Fruit fly (Drosophila melanogaster) whole organism, wandering third instar larva: Measurements from ENCODE around the gene RagA-B.
A peak's percentile ranks its signal among the peaks of the same experiment; 100 is the strongest.

Experiments used
- Abd-B ChIP-seq: fragments of >200 bp; optimal IDR thresholded peaks from 2 replicates; lab custom pipeline; 2017; ENCODE audit warnings: missing biosample characterization, missing genetic modification characterization
- CG32264 ChIP-seq: fragments of 200-800 bp; sonication (Bioruptor generic); optimal IDR thresholded peaks from 2 replicates; lab custom pipeline; 2016; ENCODE audit warnings: missing biosample characterization, missing genetic modification characterization
- CG9705 ChIP-seq: fragments of 200-800 bp; sonication (Bioruptor generic); optimal IDR thresholded peaks from 2 replicates; lab custom pipeline; 2018; ENCODE audit warnings: missing biosample characterization, mild to moderate bottlenecking, missing genetic modification characterization
- CrebA ChIP-seq: fragments of 200-800 bp; sonication (Bioruptor generic); optimal IDR thresholded peaks from 2 replicates; lab custom pipeline; 2016; ENCODE audit warnings: missing biosample characterization, mild to moderate bottlenecking, missing genetic modification characterization, borderline replicate concordance
- Dfd ChIP-seq: fragments of >200 bp; optimal IDR thresholded peaks from 2 replicates; lab custom pipeline; 2017; ENCODE audit warnings: missing biosample characterization, missing genetic modification characterization
- Dif ChIP-seq: fragments of 200-275, 200-300 bp; sonication (Bioruptor generic); optimal IDR thresholded peaks from 2 replicates; lab custom pipeline; 2018; ENCODE audit warnings: missing biosample characterization, missing genetic modification characterization; ENCODE audit not compliant: partially characterized antibody
- GATAd ChIP-seq: sonication (Bioruptor generic); optimal IDR thresholded peaks from 2 replicates; lab custom pipeline; 2016; ENCODE audit warnings: missing biosample characterization, missing genetic modification characterization
- HLH106 ChIP-seq: fragments of 200-800 bp; optimal IDR thresholded peaks from 3 replicates; lab custom pipeline; 2019; ENCODE audit warnings: missing biosample characterization, mild to moderate bottlenecking, missing genetic modification characterization, moderate library complexity
- Hnf4 ChIP-seq: fragments of 200-800 bp; sonication (Bioruptor generic); optimal IDR thresholded peaks from 2 replicates; lab custom pipeline; 2016; ENCODE audit warnings: missing biosample characterization, mild to moderate bottlenecking, missing genetic modification characterization
- Jra ChIP-seq: sonication (Bioruptor generic); optimal IDR thresholded peaks from 2 replicates; lab custom pipeline; 2016; ENCODE audit warnings: missing biosample characterization, missing genetic modification characterization
- Mio ChIP-seq: sonication (Bioruptor generic); optimal IDR thresholded peaks from 2 replicates; lab custom pipeline; 2016; ENCODE audit warnings: missing biosample characterization, missing genetic modification characterization
- Myc ChIP-seq: fragments of >200 bp; optimal IDR thresholded peaks from 2 replicates; lab custom pipeline; 2017
- N ChIP-seq: fragments of >200 bp; optimal IDR thresholded peaks from 2 replicates; lab custom pipeline; 2018; ENCODE audit warnings: missing biosample characterization, missing external identifiers, missing genetic modification characterization
- OdsH ChIP-seq: fragments of 200-800 bp; sonication (Bioruptor generic); optimal IDR thresholded peaks from 2 replicates; lab custom pipeline; 2016; ENCODE audit warnings: missing biosample characterization, mild to moderate bottlenecking, missing genetic modification characterization
- Rel ChIP-seq, 2 experiments: fragments of 200-800 bp; sonication (Bioruptor generic) in 1 of 2; optimal IDR thresholded peaks; 2 replicates in 1 of 2; 3 replicates in 1 of 2; lab custom pipeline; 2016 to 2019; ENCODE audit warnings: mild to moderate bottlenecking in 2 of 2, missing biosample characterization in 2 of 2, missing genetic modification characterization in 2 of 2, moderate library complexity in 1 of 2
- Sp1 ChIP-seq: fragments of 200-800 bp; sonication (Bioruptor generic); optimal IDR thresholded peaks from 3 replicates; lab custom pipeline; 2019; ENCODE audit warnings: missing biosample characterization, mild to moderate bottlenecking, missing genetic modification characterization, moderate library complexity
- Vsx2 ChIP-seq: fragments of 200-300, 225-300 bp; sonication (Bioruptor generic); optimal IDR thresholded peaks from 2 replicates; lab custom pipeline; 2018; ENCODE audit warnings: missing biosample characterization, missing genetic modification characterization; ENCODE audit not compliant: partially characterized antibody
- br ChIP-seq: fragments of 200-800 bp; sonication (Bioruptor generic); optimal IDR thresholded peaks from 2 replicates; lab custom pipeline; 2016; ENCODE audit warnings: missing biosample characterization, missing genetic modification characterization
- brk ChIP-seq: fragments of 200-800 bp; sonication (Bioruptor generic); optimal IDR thresholded peaks from 2 replicates; lab custom pipeline; 2016; ENCODE audit warnings: missing biosample characterization, mild to moderate bottlenecking, missing genetic modification characterization
- dl ChIP-seq, 2 experiments: fragments of 175-275, 200-275 bp in 1 of 2; fragments of 200-275 bp in 1 of 2; sonication (Bioruptor generic); optimal IDR thresholded peaks; lab custom pipeline; 2018; ENCODE audit warnings: mild to moderate bottlenecking in 2 of 2, missing biosample characterization in 2 of 2, missing genetic modification characterization in 2 of 2, moderate library complexity in 2 of 2; ENCODE audit not compliant: partially characterized antibody in 2 of 2, insufficient read depth in 1 of 2
- dmrt93B ChIP-seq: fragments of 200-800 bp; sonication (Bioruptor generic); optimal IDR thresholded peaks from 2 replicates; lab custom pipeline; 2018; ENCODE audit warnings: missing biosample characterization, mild to moderate bottlenecking, missing genetic modification characterization
- ey ChIP-seq: fragments of 200-800 bp; sonication (Bioruptor generic); optimal IDR thresholded peaks from 2 replicates; lab custom pipeline; 2016; ENCODE audit warnings: missing biosample characterization, missing genetic modification characterization
- fru ChIP-seq: fragments of 200-800 bp; sonication (Bioruptor generic); optimal IDR thresholded peaks from 3 replicates; lab custom pipeline; 2016; ENCODE audit warnings: missing biosample characterization, mild to moderate bottlenecking, missing genetic modification characterization
- h ChIP-seq: fragments of 200-800 bp; sonication (Bioruptor generic); optimal IDR thresholded peaks from 3 replicates; lab custom pipeline; 2016; ENCODE audit warnings: missing biosample characterization, mild to moderate bottlenecking, missing genetic modification characterization
- jim ChIP-seq: fragments of 175-275, 200-325 bp; sonication (Bioruptor generic); optimal IDR thresholded peaks from 2 replicates; lab custom pipeline; 2016; ENCODE audit warnings: missing biosample characterization, mild to moderate bottlenecking, missing genetic modification characterization
- pan ChIP-seq: fragments of >200 bp; optimal IDR thresholded peaks from 2 replicates; lab custom pipeline; 2017
- psq ChIP-seq: fragments of 200-800 bp; sonication (Bioruptor generic); optimal IDR thresholded peaks from 3 replicates; lab custom pipeline; 2017; ENCODE audit warnings: missing biosample characterization, mild to moderate bottlenecking, missing genetic modification characterization, moderate library complexity
- rgr ChIP-seq: fragments of 200-800 bp; sonication (Bioruptor generic); optimal IDR thresholded peaks from 3 replicates; lab custom pipeline; 2016; ENCODE audit warnings: missing biosample characterization, mild to moderate bottlenecking, missing genetic modification characterization
- sage ChIP-seq: fragments of 200-800 bp; sonication (Bioruptor generic); optimal IDR thresholded peaks from 2 replicates; lab custom pipeline; 2016; ENCODE audit warnings: missing biosample characterization, mild to moderate bottlenecking, missing genetic modification characterization
- usp ChIP-seq: fragments of >200 bp; optimal IDR thresholded peaks from 2 replicates; lab custom pipeline; 2017; ENCODE audit warnings: missing biosample characterization, missing genetic modification characterization
- woc ChIP-seq: sonication (Bioruptor generic); optimal IDR thresholded peaks from 2 replicates; lab custom pipeline; 2016; ENCODE audit warnings: missing biosample characterization, mild to moderate bottlenecking, missing genetic modification characterization

RagA-B gene

DNA sequence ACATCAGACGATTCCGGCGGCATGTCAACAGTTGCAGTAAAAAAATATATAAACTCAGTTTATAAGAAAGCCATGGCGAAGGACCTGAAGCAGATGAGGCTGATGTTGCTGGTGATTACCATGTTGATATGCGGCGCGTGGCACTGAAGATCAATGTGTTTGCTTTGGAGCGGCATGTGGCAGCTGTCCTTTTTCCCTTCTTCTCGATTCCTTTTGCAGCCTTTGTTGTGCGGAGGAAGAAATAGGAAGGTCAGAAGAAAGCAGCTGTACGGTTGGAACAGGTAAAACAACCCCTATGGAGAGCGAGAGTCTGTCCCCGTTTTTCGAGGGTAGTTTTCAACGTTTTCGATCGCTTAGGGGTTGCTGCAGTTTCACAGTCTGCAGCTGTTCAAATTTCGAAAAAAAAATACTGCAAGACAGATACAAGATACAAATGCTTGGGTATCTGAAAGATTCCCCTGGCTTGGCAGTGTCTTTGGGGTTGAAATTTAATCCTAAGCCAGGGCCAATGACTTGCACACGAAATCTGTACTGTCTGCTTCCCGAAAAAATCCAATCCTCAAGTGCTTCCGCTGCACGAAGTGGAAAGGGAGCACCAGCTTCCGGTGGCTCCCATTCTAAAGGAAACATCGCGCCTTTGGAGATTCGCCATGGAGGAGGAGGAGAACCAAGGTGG, 40.9 kb upstream of the RagA-B start:
- TF ChIP-seq h (GFP tag; lab: Kevin White, UChicago) (no peak), N (GFP tag; lab: Kevin White, UChicago) (no peak), rgr (GFP tag; lab: Kevin White, UChicago) (no peak), CG9705 (GFP tag; lab: Kevin White, UChicago) (no peak), fru (GFP tag; lab: Kevin White, UChicago) (no peak), Hnf4 (GFP tag; lab: Kevin White, UChicago) (no peak), ey (no peak), Jra (GFP tag; lab: Kevin White, UChicago) (no peak), OdsH (GFP tag; lab: Kevin White, UChicago) (no peak), Dfd (GFP tag; lab: Kevin White, UChicago) (no peak), Myc (no peak), dmrt93B (GFP tag; lab: Kevin White, UChicago) (no peak), br (GFP tag; lab: Kevin White, UChicago) (no peak), Mio (no peak), Sp1 (no peak), dl (GFP tag; optimal IDR thresholded peaks at IDR 0.05; lab: Kevin White, UChicago; ENCODE audit: insufficient read depth in 1 of 2, partially characterized antibody in 2 of 2) (no peak)

DNA sequence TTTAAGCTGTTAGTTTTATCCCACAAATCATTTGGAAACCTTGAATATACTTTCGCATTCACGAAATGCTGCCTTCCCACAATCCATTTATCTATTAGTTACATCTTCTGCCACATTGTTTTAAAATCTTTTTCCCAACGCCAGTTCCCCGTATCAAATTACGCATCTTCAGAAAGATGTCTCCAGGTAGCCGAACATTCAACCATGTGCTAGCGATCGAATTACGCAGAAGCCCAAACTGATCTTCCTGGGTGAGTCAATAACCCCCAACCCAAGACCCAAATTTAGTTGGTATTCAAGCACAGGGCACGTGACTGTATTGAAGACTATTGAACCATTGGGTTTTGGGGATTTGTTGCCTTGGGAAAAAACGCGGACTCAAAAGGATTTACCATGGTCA, 39.8 kb upstream of the RagA-B start:
- TF ChIP-seq pan (lab: Kevin White, UChicago) = no peak

DNA sequence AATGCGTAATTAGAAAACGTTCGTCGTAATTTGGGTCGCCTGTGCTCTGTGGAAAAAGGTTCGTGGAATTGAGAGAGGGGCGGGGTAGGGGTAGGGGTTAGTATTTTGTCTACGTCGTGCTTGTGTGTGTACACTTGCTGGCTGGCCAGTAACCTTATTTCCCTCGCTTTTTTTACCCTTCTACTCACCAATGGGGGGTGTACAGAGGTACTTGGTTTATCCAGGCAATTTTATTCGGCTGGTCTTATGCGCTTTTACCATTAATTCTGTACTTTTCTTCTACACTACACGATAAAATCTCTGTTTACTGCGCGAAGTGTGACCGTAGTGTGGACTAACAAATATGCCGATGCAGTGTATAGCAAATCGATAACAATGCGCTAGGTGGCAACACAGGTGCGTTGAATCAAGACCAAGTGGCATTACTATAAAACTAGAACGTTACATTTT, 35.6 kb upstream of the RagA-B start, which contains the start of gene tgo:
Gene tgo, minus strand, starts transcription at position 334 of the 450 bp plus-strand sequence.
- TF ChIP-seq Dfd (GFP tag; lab: Kevin White, UChicago) (no peak), fru (GFP tag; lab: Kevin White, UChicago) (peak; percentile 76), Rel (GFP tag; optimal IDR thresholded peaks at IDR 0.05; lab: Kevin White, UChicago) (no peak), Rel (tag; optimal IDR thresholded peaks at IDR 0.05; lab: Kevin White, UChicago) (peak; percentile 57), Dif (peak; percentile 7)

DNA sequence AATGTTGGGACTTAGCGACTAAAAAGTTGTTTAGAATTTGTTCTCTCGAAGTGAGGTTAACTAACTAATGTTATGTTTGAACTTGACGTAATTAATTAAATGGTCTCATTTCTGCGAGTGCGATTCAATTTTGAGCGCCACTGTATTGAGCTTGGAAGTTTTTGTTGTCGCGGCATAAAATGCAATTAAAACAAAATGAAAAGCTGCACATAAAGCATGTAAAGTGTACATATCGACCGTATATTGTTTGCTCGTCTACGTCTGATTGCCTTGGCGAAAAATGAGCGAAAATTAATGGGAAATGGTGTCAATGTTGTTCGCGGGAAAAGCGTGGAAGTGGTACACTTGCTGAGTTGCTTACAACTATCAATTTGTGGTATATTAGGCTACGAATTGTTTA, 32.8 kb upstream of the RagA-B start:
- TF ChIP-seq CG32264 (no peak), brk (GFP tag; lab: Kevin White, UChicago) (no peak), CG9705 (GFP tag; lab: Kevin White, UChicago) (no peak), fru (GFP tag; lab: Kevin White, UChicago) (no peak), ey (no peak), CrebA (no peak), psq (GFP tag; lab: Kevin White, UChicago) (no peak), N (GFP tag; lab: Kevin White, UChicago) (no peak), Dfd (GFP tag; lab: Kevin White, UChicago) (no peak), Dif (no peak), dl (GFP tag; optimal IDR thresholded peaks at IDR 0.05; lab: Kevin White, UChicago; ENCODE audit: insufficient read depth in 1 of 2, partially characterized antibody in 2 of 2) (no peak), woc (GFP tag; lab: Kevin White, UChicago) (no peak), usp (no peak), jim (GFP tag; lab: Kevin White, UChicago) (no peak), HLH106 (tag; lab: Kevin White, UChicago) (no peak)

DNA sequence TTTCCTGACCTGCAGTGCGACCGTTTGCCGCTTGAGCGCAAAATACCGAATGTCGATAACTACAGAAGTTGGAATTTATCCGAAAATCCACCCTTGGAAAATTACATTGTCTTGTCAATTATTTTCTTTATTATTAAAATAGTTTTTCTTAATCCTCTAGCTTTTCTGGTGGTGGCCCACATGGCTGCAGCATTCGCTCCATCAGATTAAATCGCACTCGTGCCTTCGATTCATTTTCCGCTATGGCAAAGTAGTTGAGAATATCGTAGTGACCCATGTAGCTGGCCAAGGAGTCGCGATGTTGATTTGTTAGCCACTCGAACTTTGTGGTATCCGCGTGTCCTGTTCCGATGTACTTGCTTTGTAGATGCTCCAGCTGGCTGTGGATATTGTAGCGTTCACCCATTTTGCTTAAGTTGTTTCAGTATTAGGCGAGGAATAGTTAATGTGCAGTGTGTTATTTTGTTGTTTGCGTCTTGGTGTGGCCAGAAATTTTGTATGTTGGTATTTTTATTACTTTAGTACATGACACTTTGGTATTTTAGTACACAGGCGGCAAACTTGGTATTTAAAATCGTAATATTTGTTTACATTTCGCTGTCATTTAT, 30.8 kb upstream of the RagA-B start, which contains the start of the genes Kcmf1, Sf3b5 and CG11986:
Gene Kcmf1, minus strand, starts transcription at position 51 of the 608 bp plus-strand sequence.
Gene Sf3b5, minus strand, starts transcription at position 483 of the 608 bp plus-strand sequence.
Gene CG11986, plus strand, starts transcription at position 588 of the 608 bp plus-strand sequence.
- TF ChIP-seq Sp1 (no peak), Rel (GFP tag; optimal IDR thresholded peaks at IDR 0.05; lab: Kevin White, UChicago) (no peak), Rel (tag; optimal IDR thresholded peaks at IDR 0.05; lab: Kevin White, UChicago) (no peak), Vsx2 (GFP tag; lab: Kevin White, UChicago) (no peak), CG9705 (GFP tag; lab: Kevin White, UChicago) (no peak), GATAd (GFP tag; lab: Kevin White, UChicago) (no peak), psq (GFP tag; lab: Kevin White, UChicago) (no peak), dmrt93B (GFP tag; lab: Kevin White, UChicago) (no peak), sage (GFP tag; lab: Kevin White, UChicago) (no peak), Abd-B (GFP tag; lab: Kevin White, UChicago) (no peak), fru (GFP tag; lab: Kevin White, UChicago) (peak; percentile 80), CG32264 (no peak), Hnf4 (GFP tag; lab: Kevin White, UChicago) (no peak), Myc (peak; percentile 56)
